Fruit fly (Drosophila melanogaster): ENCODE results near the gene CG13737.

Gene CG13737

DNA sequence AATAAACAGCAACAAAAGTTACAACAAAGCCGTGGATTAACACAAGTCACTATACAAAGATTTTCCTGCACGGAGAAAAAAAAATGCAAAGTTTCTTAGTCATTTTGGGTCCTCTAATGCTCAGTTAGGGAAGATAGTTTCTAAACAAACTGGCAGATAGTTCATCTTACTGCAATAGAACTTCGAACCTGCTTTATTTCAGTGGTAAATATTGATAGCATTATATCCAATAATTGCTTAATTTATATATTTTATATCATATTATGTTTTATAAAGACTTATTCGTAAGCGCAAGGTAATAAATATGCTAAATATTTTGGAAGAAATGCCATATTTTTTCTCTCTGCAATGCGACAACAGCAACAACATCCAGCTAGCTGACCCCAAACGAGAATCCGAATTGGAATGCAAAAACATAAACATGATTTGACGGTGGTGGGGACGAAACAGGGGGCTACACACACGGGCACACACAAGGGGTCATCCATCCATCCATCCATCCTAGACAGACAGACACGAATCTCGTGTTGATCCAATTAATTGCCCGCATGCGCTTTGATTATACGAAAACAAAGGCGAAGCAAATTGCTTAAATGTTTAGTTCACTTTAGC, 33.0 kb downstream of the CG13737 start (continued):
- peak; percentile 15 for TF ChIP-seq sqz (GFP tag; optimal IDR thresholded peaks at IDR 0.05)
- peak; percentile 32; the same call in 1 of the 2 replicates for TF ChIP-seq CG10366 (GFP tag; IDR thresholded peaks at IDR 0.05)
- TF ChIP-seq bbx (GFP tag; IDR thresholded peaks at IDR 0.05; ENCODE audit: partially characterized antibody): no peak
- TF ChIP-seq CG10209 (GFP tag; optimal IDR thresholded peaks at IDR 0.05): peak; percentile 77
- peak; percentile 47; the same call in 1 of the 2 replicates for TF ChIP-seq E2f2 (GFP tag; IDR thresholded peaks at IDR 0.05)
- peak; percentile 74 for TF ChIP-seq CG8924 (tag; optimal IDR thresholded peaks at IDR 0.05)
- TF ChIP-seq fd3F (GFP tag; optimal IDR thresholded peaks at IDR 0.05): peak; percentile 44
- TF ChIP-seq CG2202 (tag; optimal IDR thresholded peaks at IDR 0.05): no peak
- peak; percentile 71 for TF ChIP-seq unpg (GFP tag; optimal IDR thresholded peaks at IDR 0.05)
- TF ChIP-seq HmgD (GFP tag; optimal IDR thresholded peaks at IDR 0.05): no peak
- TF ChIP-seq jing (GFP tag; optimal IDR thresholded peaks at IDR 0.05): peak; percentile 34
- peak; percentile 67 for TF ChIP-seq trem (tag; optimal IDR thresholded peaks at IDR 0.05)
- TF ChIP-seq Deaf1 (tag; optimal IDR thresholded peaks at IDR 0.05): peak; percentile 29
- peak; percentile 73 for TF ChIP-seq CG10979 (tag; optimal IDR thresholded peaks at IDR 0.05)
- TF ChIP-seq trh (GFP tag; optimal IDR thresholded peaks at IDR 0.05): no peak
- TF ChIP-seq lola (GFP tag; optimal IDR thresholded peaks at IDR 0.05): peak in 1 of 3 experiments; percentile 49
- no peak for TF ChIP-seq CG14860 (GFP tag; IDR thresholded peaks at IDR 0.05; ENCODE audit: partially characterized antibody)
- no peak for TF ChIP-seq crp (GFP tag; optimal IDR thresholded peaks at IDR 0.05)
- peak; percentile 17; the same call in 1 of the 3 replicates for TF ChIP-seq CG14050 (GFP tag; IDR thresholded peaks at IDR 0.05)
- TF ChIP-seq Awh (GFP tag; IDR thresholded peaks at IDR 0.05): no peak
- peak; percentile 42 for TF ChIP-seq CG8281 (tag; optimal IDR thresholded peaks at IDR 0.05)
- TF ChIP-seq MESR4 (GFP tag; optimal IDR thresholded peaks at IDR 0.05): no peak
- no peak for TF ChIP-seq Tbp (GFP tag; optimal IDR thresholded peaks at IDR 0.05)
- peak; percentile 51 for TF ChIP-seq caup (GFP tag; optimal IDR thresholded peaks at IDR 0.05; ENCODE audit: severe bottlenecking)
- TF ChIP-seq Stat92E (GFP tag; optimal IDR thresholded peaks at IDR 0.05): no peak
- TF ChIP-seq sens-2 (GFP tag; IDR thresholded peaks at IDR 0.05): no peak
- TF ChIP-seq NFAT (GFP tag; IDR thresholded peaks at IDR 0.05): no peak
- TF ChIP-seq CG11696 (GFP tag; IDR thresholded peaks at IDR 0.05): 0 out of 2 replicates have a peak, but pooled peaks have one; percentile 46
- TF ChIP-seq CG18764 (GFP tag; optimal IDR thresholded peaks at IDR 0.05): peak; percentile 38
- no peak for TF ChIP-seq Fer2 (tag; optimal IDR thresholded peaks at IDR 0.05)

- no peak for TF ChIP-seq Mes4 (GFP tag; optimal IDR thresholded peaks at IDR 0.05)
- TF ChIP-seq CG1792 (GFP tag; optimal IDR thresholded peaks at IDR 0.05): no peak
- TF ChIP-seq CG6689 (GFP tag; IDR thresholded peaks at IDR 0.05): no peak
- no peak for TF ChIP-seq maf-S (GFP tag; optimal IDR thresholded peaks at IDR 0.05)
- no peak for TF ChIP-seq run (tag; optimal IDR thresholded peaks at IDR 0.05)
- no peak for TF ChIP-seq CG34224 (GFP tag; IDR thresholded peaks at IDR 0.05; ENCODE audit: partially characterized antibody)
- no peak for TF ChIP-seq pum (GFP tag; optimal IDR thresholded peaks at IDR 0.05)
- no peak for TF ChIP-seq CG8924 (tag; optimal IDR thresholded peaks at IDR 0.05)
- no peak for TF ChIP-seq tll (GFP tag; optimal IDR thresholded peaks at IDR 0.05)
- no peak for TF ChIP-seq B-H1 (GFP tag; IDR thresholded peaks at IDR 0.05)
- TF ChIP-seq gsb-n (tag; optimal IDR thresholded peaks at IDR 0.05): no peak
- TF ChIP-seq ara (GFP tag; IDR thresholded peaks at IDR 0.05): no peak
- TF ChIP-seq al (GFP tag; IDR thresholded peaks at IDR 0.05): no peak
- no peak for TF ChIP-seq p53 (GFP tag; optimal IDR thresholded peaks at IDR 0.05)
- TF ChIP-seq Med (GFP tag): peak; percentile 66
- TF ChIP-seq CG11093 (GFP tag; IDR thresholded peaks at IDR 0.05): no peak
- no peak for TF ChIP-seq ttk (GFP tag; IDR thresholded peaks at IDR 0.05)
- no peak for TF ChIP-seq trh (GFP tag; optimal IDR thresholded peaks at IDR 0.05)
- TF ChIP-seq CG13775 (GFP tag; optimal IDR thresholded peaks at IDR 0.05): no peak
- peak; percentile 51 for TF ChIP-seq cwo (GFP tag; optimal IDR thresholded peaks at IDR 0.05)
- TF ChIP-seq CG4617 (GFP tag; optimal IDR thresholded peaks at IDR 0.05; ENCODE audit: borderline replicate concordance): no peak
- no peak for TF ChIP-seq CG4424 (GFP tag; optimal IDR thresholded peaks at IDR 0.05)
- TF ChIP-seq jing (GFP tag; optimal IDR thresholded peaks at IDR 0.05): no peak
Observed at dm6 chr3L:13912777-13913176, 34.0 kb downstream of the CG13737 start.
